Fruit fly (Drosophila melanogaster): ENCODE measurements around the gene CG14852.

CG14852 gene

dm6 chr3R:14590753-14591535, 25.2 kb downstream of the CG14852 start (continued):
- TF ChIP-seq CG18262 (tag; optimal IDR thresholded peaks at IDR 0.05), result peak; percentile 98
- TF ChIP-seq CG18476 (GFP tag; optimal IDR thresholded peaks at IDR 0.05), result peak; percentile 61
- peak in 1 of 2 experiments; percentile 74 for TF ChIP-seq tll (GFP tag; optimal IDR thresholded peaks at IDR 0.05)
- no peak for TF ChIP-seq HLH54F (GFP tag; optimal IDR thresholded peaks at IDR 0.05)
- TF ChIP-seq CG13424 (tag; optimal IDR thresholded peaks at IDR 0.05), result peak; percentile 90
- peak; percentile 66; the same call in 2 of the 3 replicates for TF ChIP-seq dysf (GFP tag; IDR thresholded peaks at IDR 0.05)
- TF ChIP-seq CG17802 (tag; optimal IDR thresholded peaks at IDR 0.05), result peak; percentile 39
- peak; percentile 74 for TF ChIP-seq CG6813 (GFP tag; optimal IDR thresholded peaks at IDR 0.05)
- TF ChIP-seq CG7745 (tag; optimal IDR thresholded peaks at IDR 0.05), result peak; percentile 75
- TF ChIP-seq CG9727 (GFP tag; optimal IDR thresholded peaks at IDR 0.05), result peak; percentile 97
- TF ChIP-seq Atf3 (GFP tag; optimal IDR thresholded peaks at IDR 0.05), result no peak
- no peak for TF ChIP-seq CG6791 (GFP tag; IDR thresholded peaks at IDR 0.05; ENCODE audit: partially characterized antibody)
- peak; percentile 69 for TF ChIP-seq Awh (GFP tag; IDR thresholded peaks at IDR 0.05)
- peak; percentile 64 for TF ChIP-seq BtbVII (GFP tag; optimal IDR thresholded peaks at IDR 0.05)
- no peak for TF ChIP-seq C15 (GFP tag; IDR thresholded peaks at IDR 0.05)
- peak; percentile 89 for TF ChIP-seq CG11504 (tag; optimal IDR thresholded peaks at IDR 0.05)
- no peak for TF ChIP-seq CG33213 (GFP tag; optimal IDR thresholded peaks at IDR 0.05)
- no peak for TF ChIP-seq CG12236 (GFP tag; optimal IDR thresholded peaks at IDR 0.05)
- TF ChIP-seq Spps (tag; optimal IDR thresholded peaks at IDR 0.05), result peak; percentile 93
- TF ChIP-seq lilli (GFP tag; optimal IDR thresholded peaks at IDR 0.05), result peak; percentile 29
- peak; percentile 84 for TF ChIP-seq CG10462 (GFP tag; optimal IDR thresholded peaks at IDR 0.05)
- TF ChIP-seq CG9817 (tag; optimal IDR thresholded peaks at IDR 0.05), result peak; percentile 36
- peak; percentile 25 for TF ChIP-seq Camta (GFP tag; optimal IDR thresholded peaks at IDR 0.05)
- TF ChIP-seq Ada2b (GFP tag; IDR thresholded peaks at IDR 0.05), result peak; percentile 65
- peak; percentile 78 for TF ChIP-seq CG8765 (GFP tag; IDR thresholded peaks at IDR 0.05)
- peak; percentile 64 for TF ChIP-seq trh (GFP tag; optimal IDR thresholded peaks at IDR 0.05)
- TF ChIP-seq tup (GFP tag; optimal IDR thresholded peaks at IDR 0.05), result no peak
- peak; percentile 97 for TF ChIP-seq gsb-n (tag; optimal IDR thresholded peaks at IDR 0.05)
- no peak for TF ChIP-seq CG17912 (GFP tag; optimal IDR thresholded peaks at IDR 0.05)
- TF ChIP-seq Optix (GFP tag; IDR thresholded peaks at IDR 0.05), result no peak
- TF ChIP-seq Gug (GFP tag; IDR thresholded peaks at IDR 0.05), result peak; percentile 44; the same call in 1 of the 4 replicates
- TF ChIP-seq Bteb2 (GFP tag; optimal IDR thresholded peaks at IDR 0.05), result no peak
- TF ChIP-seq amos (GFP tag; IDR thresholded peaks at IDR 0.05; ENCODE audit: partially characterized antibody), result no peak
- no peak for TF ChIP-seq emc (GFP tag; optimal IDR thresholded peaks at IDR 0.05)
- no peak for TF ChIP-seq Bdp1 (GFP tag; optimal IDR thresholded peaks at IDR 0.05)
- TF ChIP-seq CG31388 (GFP tag; optimal IDR thresholded peaks at IDR 0.05), result peak; percentile 59
- TF ChIP-seq psq (GFP tag; optimal IDR thresholded peaks at IDR 0.05), result peak; percentile 76
- peak; percentile 80 for TF ChIP-seq CG15479 (GFP tag; optimal IDR thresholded peaks at IDR 0.05)
- TF ChIP-seq lab (GFP tag; optimal IDR thresholded peaks at IDR 0.05), result peak; percentile 67
- TF ChIP-seq CG15073 (GFP tag; optimal IDR thresholded peaks at IDR 0.05), result peak; percentile 48
- peak; percentile 50 for TF ChIP-seq CG17568 (GFP tag; optimal IDR thresholded peaks at IDR 0.05)
- TF ChIP-seq klu (GFP tag; IDR thresholded peaks at IDR 0.05), result 0 out of 2 replicates have a peak, but pooled peaks have one; percentile 24
- peak; percentile 26 for TF ChIP-seq caup (GFP tag; optimal IDR thresholded peaks at IDR 0.05; ENCODE audit: severe bottlenecking)
- TF ChIP-seq TFAM (GFP tag; optimal IDR thresholded peaks at IDR 0.05), result peak; percentile 59
- 0 out of 2 replicates have a peak, but pooled peaks have one; percentile 29 for TF ChIP-seq H2.0 (GFP tag; IDR thresholded peaks at IDR 0.05)
- no peak for TF ChIP-seq CG16779 (GFP tag; IDR thresholded peaks at IDR 0.05)
- no peak for TF ChIP-seq D (optimal IDR thresholded peaks at IDR 0.05)
- TF ChIP-seq D (GFP tag; optimal IDR thresholded peaks at IDR 0.05), result peak; percentile 96
- TF ChIP-seq cas (GFP tag; IDR thresholded peaks at IDR 0.05), result 0 out of 2 replicates have a peak, but pooled peaks have one; percentile 9

Data from whole organism, embryonic.